Fruit fly (Drosophila melanogaster) whole organism, pupa: Measurements from ENCODE around the gene Nse1.

Experiments
- CG10348 ChIP-seq: fragments of 200-800 bp; sonication (Bioruptor generic); IDR thresholded peaks from 2 replicates; pipeline ENCODE4 v1.3.6; 2022; ENCODE audit warnings: missing biosample characterization, missing genetic modification characterization
- CG13204 ChIP-seq: fragments of 200-800 bp; sonication (Bioruptor generic); optimal IDR thresholded peaks from 2 replicates; lab custom pipeline; 2018; ENCODE audit warnings: missing biosample characterization, mild to moderate bottlenecking, missing genetic modification characterization, moderate library complexity
- CG14655 ChIP-seq: fragments of 200-800 bp; sonication (Bioruptor generic); optimal IDR thresholded peaks from 3 replicates; lab custom pipeline; 2017; ENCODE audit warnings: mild to moderate bottlenecking, missing biosample characterization, missing genetic modification reagents, missing genetic modification characterization
- CG15710 ChIP-seq: fragments of 200-800 bp; sonication (Bioruptor generic); optimal IDR thresholded peaks from 2 replicates; lab custom pipeline; 2018; ENCODE audit warnings: missing biosample characterization, mild to moderate bottlenecking, missing genetic modification characterization, moderate library complexity
- CG17806 ChIP-seq: fragments of 200-800 bp; sonication (Bioruptor generic); optimal IDR thresholded peaks from 2 replicates; lab custom pipeline; 2018; ENCODE audit warnings: missing biosample characterization, mild to moderate bottlenecking, missing genetic modification characterization, moderate library complexity
- CG32121 ChIP-seq: fragments of 200-800 bp; sonication (Bioruptor generic); IDR thresholded peaks from 2 replicates; pipeline ENCODE4 v1.3.6; 2022; ENCODE audit warnings: missing biosample characterization, missing genetic modification characterization
- CG34367 ChIP-seq: fragments of 200-800 bp; sonication (Bioruptor generic); optimal IDR thresholded peaks from 2 replicates; lab custom pipeline; 2018; ENCODE audit warnings: missing biosample characterization, mild to moderate bottlenecking, missing genetic modification characterization
- CG4496 ChIP-seq: fragments of 200-800 bp; sonication (Bioruptor generic); IDR thresholded peaks from 3 replicates; pipeline ENCODE4 v1.3.6; 2022; ENCODE audit warnings: missing biosample characterization, missing genetic modification characterization
- CG8159 ChIP-seq: fragments of 200-800 bp; sonication (Bioruptor generic); optimal IDR thresholded peaks from 3 replicates; lab custom pipeline; 2018; ENCODE audit warnings: missing biosample characterization, mild to moderate bottlenecking, missing genetic modification characterization, moderate library complexity
- CG8301 ChIP-seq: fragments of 200-800 bp; sonication (Bioruptor generic); optimal IDR thresholded peaks from 2 replicates; lab custom pipeline; 2018; ENCODE audit warnings: missing biosample characterization, mild to moderate bottlenecking, missing genetic modification characterization
- CG9948 ChIP-seq: fragments of 200-800 bp; sonication (Bioruptor generic); optimal IDR thresholded peaks from 2 replicates; lab custom pipeline; 2018; ENCODE audit warnings: missing biosample characterization, mild to moderate bottlenecking, missing genetic modification characterization, moderate library complexity
- D1 ChIP-seq: fragments of 200-800 bp; sonication (Bioruptor generic); optimal IDR thresholded peaks from 2 replicates; lab custom pipeline; 2018; ENCODE audit warnings: missing biosample characterization, mild to moderate bottlenecking, missing genetic modification characterization, moderate library complexity
- EcR ChIP-seq: fragments of 200-800 bp; sonication (Bioruptor generic); optimal IDR thresholded peaks from 3 replicates; lab custom pipeline; 2019; ENCODE audit warnings: missing biosample characterization, missing genetic modification characterization, mild to moderate bottlenecking, moderate library complexity, missing genetic modification reagents
- Ets98B ChIP-seq: fragments of 200-800 bp; sonication (Bioruptor generic); IDR thresholded peaks from 2 replicates; pipeline ENCODE4 v1.3.6; 2022; ENCODE audit warnings: missing biosample characterization, missing genetic modification characterization
- Pif1B ChIP-seq: fragments of 200-800 bp; sonication (Bioruptor generic); optimal IDR thresholded peaks from 3 replicates; lab custom pipeline; 2016; ENCODE audit warnings: missing biosample characterization, missing genetic modification characterization
- Snoo ChIP-seq: fragments of 200-800 bp; sonication (Bioruptor generic); optimal IDR thresholded peaks from 3 replicates; lab custom pipeline; 2017; ENCODE audit warnings: missing biosample characterization, mild to moderate bottlenecking, missing genetic modification characterization, inconsistent platforms
- fd96Ca ChIP-seq: fragments of 200-800 bp; sonication (Bioruptor generic); IDR thresholded peaks from 3 replicates; pipeline ENCODE4 v1.3.6; 2022; ENCODE audit warnings: missing biosample characterization, missing genetic modification characterization
- gl ChIP-seq: fragments of 200-800 bp; sonication (Bioruptor generic); optimal IDR thresholded peaks from 2 replicates; lab custom pipeline; 2018; ENCODE audit warnings: missing biosample characterization, mild to moderate bottlenecking, missing genetic modification characterization
- rn ChIP-seq: fragments of 200-800 bp; sonication (Bioruptor generic); IDR thresholded peaks from 2 replicates; pipeline ENCODE4 v1.3.6; 2022; ENCODE audit warnings: missing biosample characterization, missing genetic modification characterization

Gene Nse1

DNA sequence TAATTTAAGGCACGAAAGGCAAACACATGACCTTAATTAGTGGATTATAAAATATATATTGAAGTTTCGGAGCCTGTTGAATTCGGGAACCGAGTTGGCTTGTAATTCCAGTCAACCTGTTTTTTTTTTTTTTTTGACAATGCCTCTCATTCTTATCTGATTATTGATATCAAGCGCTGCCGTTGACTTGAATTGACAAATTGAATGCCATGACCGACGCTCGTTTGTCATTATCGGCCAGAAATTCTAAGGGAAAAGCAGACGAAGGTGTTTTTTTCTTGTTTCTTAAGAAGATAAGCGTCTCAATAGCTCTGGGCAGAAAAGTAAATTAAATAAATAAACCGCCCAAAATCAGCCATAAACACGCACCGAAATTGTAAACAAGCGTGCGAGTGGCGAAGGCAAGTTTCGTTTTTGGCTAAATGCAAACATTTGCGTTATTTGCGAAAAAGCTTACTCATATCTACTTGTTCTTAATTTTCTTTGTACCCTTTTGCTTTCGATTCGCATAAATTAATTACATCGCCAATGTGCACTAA is 34.1 kb downstream of the Nse1 start:
- TF ChIP-seq CG8301 (tag; lab: Kevin White, UChicago) = no peak
- no peak for TF ChIP-seq CG10348 (GFP tag; lab: Robert Waterston, UW)
- no peak for TF ChIP-seq Snoo
- no peak for TF ChIP-seq CG9948 (tag; lab: Kevin White, UChicago)
- TF ChIP-seq CG34367 (tag; lab: Kevin White, UChicago) = no peak
- TF ChIP-seq fd96Ca = no peak
- TF ChIP-seq Pif1B (GFP tag; lab: Kevin White, UChicago) = no peak
- TF ChIP-seq CG15710 (tag; lab: Kevin White, UChicago) = no peak
- no peak for TF ChIP-seq CG4496 (GFP tag; lab: Robert Waterston, UW)
- no peak for TF ChIP-seq CG32121
- TF ChIP-seq CG14655 (GFP tag; lab: Kevin White, UChicago) = no peak

DNA sequence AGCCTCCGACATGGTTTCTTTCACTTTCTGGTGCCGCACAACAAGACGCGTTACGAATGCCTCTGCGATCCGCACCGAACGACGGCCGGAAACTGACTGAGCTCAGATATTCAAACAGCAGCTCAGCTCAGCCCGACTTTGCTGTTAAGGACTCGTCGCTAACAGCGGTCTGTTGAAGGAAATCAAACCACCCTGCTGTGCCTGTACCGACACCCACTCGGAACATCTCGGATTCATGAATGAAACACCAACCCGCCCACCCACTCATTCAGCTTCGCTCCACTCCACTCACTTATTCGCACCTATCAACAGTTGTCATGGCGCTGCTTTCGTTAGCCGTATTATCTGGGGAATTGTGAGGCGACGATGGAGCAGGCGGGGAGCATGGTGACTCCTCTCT is 45.1 kb downstream of the Nse1 start, which contains the start of gene Oatp26F:
TSS of gene Oatp26F (minus strand) at position 101 of the 400 bp plus-strand sequence.
- TF ChIP-seq CG10348 (GFP tag; lab: Robert Waterston, UW) (no peak), EcR (no peak), fd96Ca (no peak), gl (tag; lab: Kevin White, UChicago) (no peak), CG17806 (no peak), D1 (no peak), CG8159 (tag; lab: Kevin White, UChicago) (no peak), CG8301 (tag; lab: Kevin White, UChicago) (no peak), CG14655 (GFP tag; lab: Kevin White, UChicago) (no peak), rn (GFP tag; lab: Robert Waterston, UW) (no peak), Snoo (no peak), Ets98B (no peak), CG9948 (tag; lab: Kevin White, UChicago) (no peak), CG4496 (GFP tag; lab: Robert Waterston, UW) (no peak), CG13204 (GFP tag; lab: Kevin White, UChicago) (no peak), CG32121 (no peak), Pif1B (GFP tag; lab: Kevin White, UChicago) (no peak)
